Worm (Caenorhabditis elegans): Measurements from ENCODE around the gene R10F2.6.

The R10F2.6 gene

ce11 chrIII:2907819-2908218 lies 36.1 kb downstream of the R10F2.6 start:
- no peak for TF ChIP-seq snu-23 (GFP tag; optimal IDR thresholded peaks at IDR 0.05)
- no peak for TF ChIP-seq C34B4.2 (tag; optimal IDR thresholded peaks at IDR 0.05)
- TF ChIP-seq nhr-237 (tag; optimal IDR thresholded peaks at IDR 0.05), result no peak
- no peak for TF ChIP-seq nhr-11 (tag; optimal IDR thresholded peaks at IDR 0.05)
- no peak for TF ChIP-seq efl-1 (optimal IDR thresholded peaks at IDR 0.05)
- TF ChIP-seq efl-1 (GFP tag; optimal IDR thresholded peaks at IDR 0.05 in 1 of 2), result peak in 1 of 2 experiments; percentile 34

- peak; percentile 7 for TF ChIP-seq lin-14 (GFP tag; optimal IDR thresholded peaks at IDR 0.05)
- no peak for TF ChIP-seq pqm-1 (tag; optimal IDR thresholded peaks at IDR 0.05)
Measured at ce11 chrIII:2904164-2904563, 39.7 kb downstream of the R10F2.6 start.

- TF ChIP-seq efl-1 (optimal IDR thresholded peaks at IDR 0.05) (no peak), efl-1 (GFP tag; optimal IDR thresholded peaks at IDR 0.05 in 1 of 2) (peak in 1 of 2 experiments; percentile 68), ets-5 (GFP tag; IDR thresholded peaks at IDR 0.05) (no peak), nhr-85 (tag) (no peak)
Measured at ce11 chrIII:2901117-2901516, 42.8 kb downstream of the R10F2.6 start, which contains the start of gene idpa-1. TSS of gene idpa-1 (minus strand) at chrIII:2901217.

ce11 chrIII:2899705-2900104 lies 44.2 kb downstream of the R10F2.6 start:
- TF ChIP-seq dpl-1 (GFP tag; optimal IDR thresholded peaks at IDR 0.05), result no peak
- TF ChIP-seq egl-13 (tag; optimal IDR thresholded peaks at IDR 0.05), result no peak
- TF ChIP-seq nhr-19 (GFP tag; conservative IDR thresholded peaks at IDR 0.05), result no peak
- peak; percentile 16 for TF ChIP-seq ceh-8 (GFP tag; optimal IDR thresholded peaks at IDR 0.05)
- no peak for TF ChIP-seq aly-2 (tag; optimal IDR thresholded peaks at IDR 0.05)

ce11 chrIII:2891443-2891842 lies 52.5 kb downstream of the R10F2.6 start, which contains the start of gene F56F11.1:
TSS of gene F56F11.1 (plus strand) at chrIII:2891743.
- TF ChIP-seq snpc-4 (tag; optimal IDR thresholded peaks at IDR 0.05) (no peak), efl-1 (optimal IDR thresholded peaks at IDR 0.05) (no peak), efl-1 (GFP tag; optimal IDR thresholded peaks at IDR 0.05 in 1 of 2) (peak in 1 of 2 experiments; percentile 41)
